Fruit fly (Drosophila melanogaster) whole organism, adult: ENCODE results near the gene TTLL1A.

ENCODE experiments used
- CG11617 ChIP-seq: fragments of 200-800 bp; sonication (Bioruptor generic); optimal IDR thresholded peaks from 2 replicates; lab custom pipeline; 2017; ENCODE audit warnings: mild to moderate bottlenecking, missing biosample characterization, missing genetic modification reagents, missing genetic modification characterization
- CG12768 ChIP-seq: fragments of 200-800 bp; sonication (Bioruptor generic); optimal IDR thresholded peaks from 2 replicates; lab custom pipeline; 2017; ENCODE audit warnings: missing biosample characterization, missing genetic modification characterization, mild to moderate bottlenecking, moderate library complexity, missing genetic modification reagents
- CG14711 ChIP-seq: fragments of 200-800 bp; sonication (Bioruptor generic); optimal IDR thresholded peaks from 2 replicates; lab custom pipeline; 2018; ENCODE audit warnings: missing biosample characterization, mild to moderate bottlenecking, missing genetic modification characterization, moderate library complexity
- CG1620 ChIP-seq: fragments of 200-800 bp; sonication (Bioruptor generic); optimal IDR thresholded peaks from 2 replicates; lab custom pipeline; 2016; ENCODE audit warnings: missing biosample characterization, missing genetic modification characterization
- CG7045 ChIP-seq: fragments of 200-800 bp; sonication (Bioruptor generic); optimal IDR thresholded peaks from 2 replicates; lab custom pipeline; 2017; ENCODE audit warnings: missing biosample characterization, mild to moderate bottlenecking, missing genetic modification characterization
- CG7101 ChIP-seq: fragments of 200-800 bp; sonication (Bioruptor generic); optimal IDR thresholded peaks from 2 replicates; lab custom pipeline; 2018; ENCODE audit warnings: missing biosample characterization, mild to moderate bottlenecking, missing genetic modification characterization, moderate library complexity
- Mnt ChIP-seq: fragments of 200-800 bp; sonication (Bioruptor generic); optimal IDR thresholded peaks from 2 replicates; lab custom pipeline; 2016; ENCODE audit warnings: missing biosample characterization, mild to moderate bottlenecking, missing genetic modification characterization
- cic ChIP-seq: fragments of 200-800 bp; sonication (Bioruptor generic); optimal IDR thresholded peaks from 2 replicates; lab custom pipeline; 2017; ENCODE audit warnings: missing biosample characterization, mild to moderate bottlenecking, missing genetic modification characterization, moderate library complexity
- kay ChIP-seq: fragments of 200-800 bp; sonication (Bioruptor generic); peaks from one replicate; lab custom pipeline; 2016; ENCODE audit warnings: missing biosample characterization, missing genetic modification characterization, borderline replicate concordance
- ovo ChIP-seq: fragments of 200-800 bp; sonication (Bioruptor generic); optimal IDR thresholded peaks from 2 replicates; lab custom pipeline; 2016; ENCODE audit warnings: missing biosample characterization, missing genetic modification characterization
- tj ChIP-seq: fragments of 200-800 bp; sonication (Bioruptor generic); optimal IDR thresholded peaks from 3 replicates; lab custom pipeline; 2017; ENCODE audit warnings: missing biosample characterization, mild to moderate bottlenecking, missing genetic modification characterization, moderate library complexity

DNA sequence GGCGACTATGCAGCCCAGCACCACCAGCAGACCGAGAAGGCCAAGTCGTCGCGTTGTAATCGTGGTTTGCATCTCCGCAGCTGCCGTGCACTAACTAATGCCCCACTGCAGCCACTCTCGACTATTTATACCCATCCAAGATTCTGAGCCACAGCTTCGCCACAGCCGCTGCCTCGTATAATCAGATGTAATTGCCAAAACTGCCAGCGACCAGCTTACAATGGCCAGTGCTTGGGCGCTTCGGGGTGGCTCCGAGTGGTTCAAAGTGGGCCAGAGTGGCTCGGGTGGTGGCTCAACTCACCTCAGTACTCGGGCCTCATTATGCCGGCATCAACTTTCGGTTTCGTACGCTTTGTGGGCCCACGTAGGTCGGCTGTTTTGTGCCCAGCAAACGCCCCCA lies 21.3 kb upstream of the TTLL1A start, which contains the start of gene CG34327:
- TF ChIP-seq CG7101 (tag; lab: Kevin White, UChicago) (no peak), kay (GFP tag; lab: Kevin White, UChicago) (no peak), CG12768 (GFP tag; lab: Kevin White, UChicago) (no peak), CG1620 (GFP tag; lab: Kevin White, UChicago) (no peak), CG7045 (GFP tag; lab: Kevin White, UChicago) (no peak), CG11617 (GFP tag; lab: Kevin White, UChicago) (no peak), ovo (GFP tag; lab: Kevin White, UChicago) (no peak), cic (GFP tag; lab: Kevin White, UChicago) (no peak), tj (GFP tag; lab: Kevin White, UChicago) (no peak), CG14711 (tag; lab: Kevin White, UChicago) (no peak), Mnt (GFP tag; lab: Kevin White, UChicago) (no peak)
